Fruit fly (Drosophila melanogaster) whole organism, embryonic: ENCODE measurements around the gene PolD2.

Source experiments
- CG10462 ChIP-seq: fragments of 200-800 bp; sonication (Bioruptor generic); optimal IDR thresholded peaks from 2 replicates; lab custom pipeline; 2016; ENCODE audit warnings: missing biosample characterization, missing genetic modification characterization
- CG11456 ChIP-seq: fragments of 200-800 bp; sonication (Bioruptor generic); IDR thresholded peaks from 3 replicates; pipeline ENCODE4 v1.3.6; 2022; ENCODE audit warnings: missing biosample characterization, missing genetic modification characterization
- CG11504 ChIP-seq: fragments of 200-800 bp; sonication (Bioruptor generic); optimal IDR thresholded peaks from 3 replicates; lab custom pipeline; 2019; ENCODE audit warnings: missing biosample characterization, mild to moderate bottlenecking, missing genetic modification characterization, moderate library complexity
- CG12219 ChIP-seq: fragments of 200-800 bp; sonication (Bioruptor generic); optimal IDR thresholded peaks from 3 replicates; lab custom pipeline; 2018; ENCODE audit warnings: missing biosample characterization, mild to moderate bottlenecking, missing genetic modification characterization
- CG13287 ChIP-seq: fragments of 200-800 bp; sonication (Bioruptor generic); IDR thresholded peaks from 2 replicates; pipeline ENCODE4 v1.3.6; 2022; ENCODE audit warnings: missing biosample characterization, missing genetic modification characterization; ENCODE audit not compliant: partially characterized antibody
- CG13296 ChIP-seq: fragments of 200-800 bp; sonication (Bioruptor generic); optimal IDR thresholded peaks from 3 replicates; lab custom pipeline; 2018; ENCODE audit warnings: missing biosample characterization, mild to moderate bottlenecking, missing genetic modification characterization
- CG13424 ChIP-seq: fragments of 200-800 bp; sonication (Bioruptor generic); optimal IDR thresholded peaks from 2 replicates; lab custom pipeline; 2019; ENCODE audit warnings: missing biosample characterization, mild to moderate bottlenecking, missing genetic modification characterization, moderate library complexity
- CG13775 ChIP-seq: fragments of 200-800 bp; sonication (Bioruptor generic); optimal IDR thresholded peaks from 3 replicates; lab custom pipeline; 2017; ENCODE audit warnings: missing biosample characterization, mild to moderate bottlenecking, missing genetic modification characterization
- CG16815 ChIP-seq: fragments of 200-800 bp; sonication (Bioruptor generic); optimal IDR thresholded peaks from 3 replicates; lab custom pipeline; 2017; ENCODE audit warnings: missing biosample characterization, mild to moderate bottlenecking, missing genetic modification characterization
- CG17186 ChIP-seq: fragments of 200-800 bp; sonication (Bioruptor generic); optimal IDR thresholded peaks from 3 replicates; lab custom pipeline; 2017; ENCODE audit warnings: missing biosample characterization, missing genetic modification reagents, missing genetic modification characterization
- CG17568 ChIP-seq: fragments of 200-800 bp; sonication (Bioruptor generic); optimal IDR thresholded peaks from 2 replicates; lab custom pipeline; 2018; ENCODE audit warnings: missing biosample characterization, mild to moderate bottlenecking, missing genetic modification characterization, moderate library complexity
- CG17612 ChIP-seq: fragments of 200-800 bp; sonication (Bioruptor generic); IDR thresholded peaks from 2 replicates; pipeline ENCODE4 v1.3.6; 2022; ENCODE audit warnings: missing biosample characterization, missing genetic modification characterization
- CG17829 ChIP-seq: fragments of 200-800 bp; optimal IDR thresholded peaks from 2 replicates; lab custom pipeline; 2019; ENCODE audit warnings: missing biosample characterization, mild to moderate bottlenecking, missing genetic modification characterization, moderate library complexity
- CG1832 ChIP-seq: fragments of 200-800 bp; sonication (Bioruptor generic); optimal IDR thresholded peaks from 2 replicates; lab custom pipeline; 2017; ENCODE audit warnings: missing biosample characterization, mild to moderate bottlenecking, missing genetic modification characterization, inconsistent platforms
- CG18764 ChIP-seq: fragments of 200-800 bp; sonication (Bioruptor generic); optimal IDR thresholded peaks from 3 replicates; lab custom pipeline; 2016; ENCODE audit warnings: missing biosample characterization, missing genetic modification characterization
- CG2678 ChIP-seq: fragments of 200-800 bp; sonication (Bioruptor generic); optimal IDR thresholded peaks from 3 replicates; lab custom pipeline; 2019; ENCODE audit warnings: missing biosample characterization, mild to moderate bottlenecking, missing genetic modification characterization, moderate library complexity
- CG2875 ChIP-seq: fragments of 200-800 bp; sonication (Bioruptor generic); optimal IDR thresholded peaks from 2 replicates; lab custom pipeline; 2017; ENCODE audit warnings: missing biosample characterization, mild to moderate bottlenecking, missing genetic modification characterization, missing genetic modification reagents
- CG32772 ChIP-seq: fragments of 200-800 bp; sonication (Bioruptor generic); IDR thresholded peaks from 2 replicates; pipeline ENCODE4 v1.3.6; 2022; ENCODE audit warnings: missing biosample characterization, missing genetic modification characterization
- CG43689 ChIP-seq: fragments of 200-800 bp; sonication (Bioruptor generic); IDR thresholded peaks from 2 replicates; pipeline ENCODE4 v1.3.6; 2022; ENCODE audit warnings: missing biosample characterization, missing genetic modification characterization
- CG6272 ChIP-seq: fragments of 200-800 bp; sonication (Bioruptor generic); IDR thresholded peaks from 2 replicates; pipeline ENCODE4 v1.3.6; 2022; ENCODE audit warnings: missing biosample characterization, missing genetic modification characterization
- CG6689 ChIP-seq: fragments of 200-800 bp; sonication (Bioruptor generic); IDR thresholded peaks from 2 replicates; pipeline ENCODE4 v1.3.6; 2022; ENCODE audit warnings: missing biosample characterization, missing genetic modification characterization
- CG7745 ChIP-seq: fragments of 200-800 bp; sonication (Bioruptor generic); optimal IDR thresholded peaks from 2 replicates; lab custom pipeline; 2018; ENCODE audit warnings: missing biosample characterization, mild to moderate bottlenecking, missing genetic modification characterization, moderate library complexity
- CG7928 ChIP-seq: fragments of 200-800 bp; sonication (Bioruptor generic); optimal IDR thresholded peaks from 2 replicates; lab custom pipeline; 2017; ENCODE audit warnings: missing biosample characterization, mild to moderate bottlenecking, missing genetic modification characterization
- CG9215 ChIP-seq: fragments of 200-800 bp; sonication (Bioruptor generic); IDR thresholded peaks from 2 replicates; pipeline ENCODE4 v1.3.6; 2022; ENCODE audit warnings: missing biosample characterization, missing genetic modification characterization
- CG9437 ChIP-seq: fragments of 200-800 bp; sonication (Bioruptor generic); optimal IDR thresholded peaks from 2 replicates; lab custom pipeline; 2018; ENCODE audit warnings: missing biosample characterization, mild to moderate bottlenecking, missing genetic modification characterization
- Chrac-16 ChIP-seq: fragments of 200-800 bp; sonication (Bioruptor generic); optimal IDR thresholded peaks from 3 replicates; lab custom pipeline; 2016; ENCODE audit warnings: missing biosample characterization, missing genetic modification characterization
- Dip2 ChIP-seq: fragments of 200-800 bp; sonication (Bioruptor generic); IDR thresholded peaks from 2 replicates; pipeline ENCODE4 v1.3.6; 2022; ENCODE audit warnings: missing biosample characterization, missing genetic modification characterization
- Dref ChIP-seq: fragments of 200-800 bp; sonication (Bioruptor generic); IDR thresholded peaks from 2 replicates; pipeline ENCODE4 v1.3.6; 2022; ENCODE audit warnings: missing biosample characterization, missing genetic modification characterization
- Eip74EF ChIP-seq, 2 experiments: fragments of 200-800 bp in 1 of 2; fragments of >200 bp in 1 of 2; sonication (Bioruptor generic) in 1 of 2; optimal IDR thresholded peaks; 2 replicates each; lab custom pipeline; 2017 to 2019; ENCODE audit warnings: missing biosample characterization in 2 of 2, missing genetic modification characterization in 2 of 2, mild to moderate bottlenecking in 1 of 2, moderate library complexity in 1 of 2
- Gsc ChIP-seq: fragments of 200-800 bp; sonication (Bioruptor generic); IDR thresholded peaks from 2 replicates; pipeline ENCODE4 v1.3.6; 2022; ENCODE audit warnings: missing biosample characterization, missing genetic modification characterization
- Hand ChIP-seq: fragments of 200-800 bp; sonication (Bioruptor generic); optimal IDR thresholded peaks from 2 replicates; lab custom pipeline; 2017; ENCODE audit warnings: mild to moderate bottlenecking, missing biosample characterization, missing genetic modification reagents, missing genetic modification characterization
- Hmr ChIP-seq: fragments of 200-800 bp; sonication (Bioruptor generic); optimal IDR thresholded peaks from 3 replicates; lab custom pipeline; 2017; ENCODE audit warnings: mild to moderate bottlenecking, missing biosample characterization, missing genetic modification reagents, missing genetic modification characterization
- Kr ChIP-seq: fragments of 200-800 bp; sonication (Bioruptor generic); optimal IDR thresholded peaks from 2 replicates; lab custom pipeline; 2017; ENCODE audit warnings: missing biosample characterization, mild to moderate bottlenecking, missing genetic modification characterization
- Lim3 ChIP-seq: fragments of 200-800 bp; sonication (Bioruptor generic); IDR thresholded peaks from 2 replicates; pipeline ENCODE4 v1.3.6; 2022; ENCODE audit warnings: missing biosample characterization, missing genetic modification characterization
- Nf-YB ChIP-seq: fragments of 200-800 bp; sonication (Bioruptor generic); optimal IDR thresholded peaks from 3 replicates; lab custom pipeline; 2019; ENCODE audit warnings: missing biosample characterization, mild to moderate bottlenecking, missing genetic modification characterization, moderate library complexity
- NfI ChIP-seq: fragments of 200-800 bp; sonication (Bioruptor generic); optimal IDR thresholded peaks from 3 replicates; lab custom pipeline; 2018; ENCODE audit warnings: missing biosample characterization, mild to moderate bottlenecking, missing genetic modification characterization, moderate library complexity
- Poxn ChIP-seq: fragments of 200-800 bp; sonication (Bioruptor generic); IDR thresholded peaks from 2 replicates; pipeline ENCODE4 v1.3.6; 2022; ENCODE audit warnings: missing biosample characterization, missing genetic modification characterization
- Rx ChIP-seq: fragments of 200-800 bp; sonication (Bioruptor generic); IDR thresholded peaks from 2 replicates; pipeline ENCODE4 v1.3.6; 2022; ENCODE audit warnings: missing biosample characterization, missing genetic modification characterization
- bab2 ChIP-seq: fragments of 200-800 bp; sonication (Bioruptor generic); optimal IDR thresholded peaks from 2 replicates; lab custom pipeline; 2016; ENCODE audit warnings: missing biosample characterization, missing genetic modification characterization
- bigmax ChIP-seq: fragments of 200-800 bp; sonication (Bioruptor generic); optimal IDR thresholded peaks from 2 replicates; lab custom pipeline; 2018; ENCODE audit warnings: missing biosample characterization, mild to moderate bottlenecking, missing genetic modification characterization
- cad ChIP-seq: fragments of >200 bp; optimal IDR thresholded peaks from 2 replicates; lab custom pipeline; 2017; ENCODE audit warnings: missing biosample characterization, missing genetic modification characterization
- danr ChIP-seq: fragments of 200-800 bp; sonication (Bioruptor generic); IDR thresholded peaks from 2 replicates; pipeline ENCODE4 v1.3.6; 2022; ENCODE audit warnings: missing biosample characterization, missing genetic modification characterization
- esg ChIP-seq: fragments of 200-800 bp; sonication (Bioruptor generic); conservative IDR thresholded peaks from 2 replicates; pipeline ENCODE4 v1.3.6; 2022; ENCODE audit warnings: missing biosample characterization, missing genetic modification characterization
- grau ChIP-seq: fragments of 200-800 bp; optimal IDR thresholded peaks from 3 replicates; lab custom pipeline; 2019; ENCODE audit warnings: missing biosample characterization, mild to moderate bottlenecking, missing genetic modification characterization, moderate library complexity
- ken ChIP-seq: fragments of 200-800 bp; sonication (Bioruptor generic); IDR thresholded peaks from 3 replicates; pipeline ENCODE4 v1.3.6; 2022; ENCODE audit warnings: missing biosample characterization, missing genetic modification characterization
- luna ChIP-seq: fragments of 200-800 bp; sonication (Bioruptor generic); optimal IDR thresholded peaks from 2 replicates; lab custom pipeline; 2016; ENCODE audit warnings: missing biosample characterization, missing genetic modification characterization
- pita ChIP-seq: fragments of 200-800 bp; sonication (Bioruptor generic); optimal IDR thresholded peaks from 2 replicates; lab custom pipeline; 2017; ENCODE audit warnings: missing biosample characterization, mild to moderate bottlenecking, missing genetic modification characterization
- pnt ChIP-seq: fragments of 200-800 bp; sonication (Bioruptor generic); optimal IDR thresholded peaks from 3 replicates; lab custom pipeline; 2016; ENCODE audit warnings: missing biosample characterization, missing genetic modification characterization
- schlank ChIP-seq: fragments of 200-800 bp; sonication (Bioruptor generic); optimal IDR thresholded peaks from 2 replicates; lab custom pipeline; 2018; ENCODE audit warnings: missing biosample characterization, mild to moderate bottlenecking, missing genetic modification characterization

Gene PolD2

DNA sequence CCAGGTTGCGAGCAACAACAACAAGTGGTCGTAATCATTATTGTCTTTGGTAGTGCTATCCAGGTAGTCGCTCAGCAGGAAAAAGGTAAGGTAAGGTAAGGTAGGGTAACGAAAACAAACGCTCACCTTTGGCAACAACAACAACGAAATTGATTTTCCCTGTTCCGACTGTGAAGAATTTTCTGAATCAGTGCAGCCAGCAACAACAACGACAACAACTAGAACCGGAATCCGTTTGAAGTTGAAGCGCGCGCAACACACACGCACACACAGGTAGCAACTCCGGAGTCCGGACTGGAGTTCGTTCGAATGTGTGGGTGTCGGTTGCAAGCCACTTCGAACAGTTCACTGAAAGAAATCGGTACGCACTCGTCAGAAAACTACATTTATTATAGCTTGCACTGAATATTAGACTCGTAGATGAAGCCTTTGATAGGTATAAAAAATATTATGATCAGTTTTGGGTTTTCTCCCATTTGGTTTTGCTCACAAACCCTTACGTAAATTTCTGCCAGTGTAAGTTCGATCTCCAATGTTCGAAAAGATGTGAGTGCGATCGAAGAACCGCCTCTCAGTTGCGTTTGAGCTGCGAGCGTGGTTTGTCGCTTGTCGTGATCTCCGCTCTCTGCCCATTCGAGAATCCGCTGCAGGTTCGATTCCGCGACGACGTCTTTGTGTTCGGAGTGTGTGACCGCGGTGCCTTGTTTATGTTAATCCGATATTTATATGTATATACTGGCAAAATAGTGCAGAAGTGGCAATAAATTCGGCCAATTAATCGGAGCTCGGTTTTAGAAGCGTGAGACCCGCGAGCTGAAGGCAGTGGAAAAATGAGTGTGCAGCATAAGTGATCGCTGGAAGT is 28.9 kb upstream of the PolD2 start, which contains the start of gene CG13921 (continued):
- TF ChIP-seq CG11456 (GFP tag; lab: Robert Waterston, UW) (peak; percentile 99), Hand (GFP tag; lab: Kevin White, UChicago) (peak; percentile 87), Lim3 (peak; percentile 96), Chrac-16 (GFP tag; lab: Kevin White, UChicago) (peak; percentile 99), CG16815 (peak; percentile 100), Eip74EF (GFP tag; optimal IDR thresholded peaks at IDR 0.05; lab: Kevin White, UChicago) (peak in 1 of 2 experiments; percentile 98), CG17568 (no peak), CG2678 (tag; lab: Kevin White, UChicago) (peak; percentile 99), pita (no peak), CG1832 (GFP tag; lab: Kevin White, UChicago) (no peak), luna (GFP tag; lab: Kevin White, UChicago) (peak; percentile 98), CG7745 (tag; lab: Kevin White, UChicago) (peak; percentile 92), Nf-YB (GFP tag; lab: Kevin White, UChicago) (peak; percentile 88), Hmr (GFP tag; lab: Kevin White, UChicago) (peak; percentile 98), CG6689 (GFP tag; lab: Robert Waterston, UW) (peak; percentile 99), Kr (peak; percentile 95), esg (peak; percentile 99), CG10462 (GFP tag; lab: Kevin White, UChicago) (peak; percentile 99), cad (GFP tag; lab: Kevin White, UChicago) (peak; percentile 14), NfI (GFP tag; lab: Kevin White, UChicago) (peak; percentile 98), Dref (GFP tag; lab: Robert Waterston, UW) (peak; percentile 46), bigmax (GFP tag; lab: Kevin White, UChicago) (peak; percentile 63), CG9215 (GFP tag; lab: Robert Waterston, UW) (peak; percentile 97), CG13424 (tag; lab: Kevin White, UChicago) (peak; percentile 99), Poxn (peak; percentile 94), CG6272 (GFP tag; lab: Robert Waterston, UW) (peak; percentile 99), Dip2 (peak; percentile 79), CG17186 (GFP tag; lab: Kevin White, UChicago) (peak; percentile 97), CG13296 (GFP tag; lab: Kevin White, UChicago) (peak; percentile 96), CG43689 (peak; percentile 96), bab2 (peak; percentile 99), CG17612 (GFP tag; lab: Robert Waterston, UW) (peak; percentile 93), CG18764 (GFP tag; lab: Kevin White, UChicago) (peak; percentile 99), CG7928 (peak; percentile 81), grau (peak; percentile 97), Rx (GFP tag; lab: Robert Waterston, UW) (peak; percentile 99), CG2875 (GFP tag; lab: Kevin White, UChicago) (peak; percentile 99), schlank (peak; percentile 95), CG9437 (GFP tag; lab: Kevin White, UChicago) (peak; percentile 92), CG13775 (GFP tag; lab: Kevin White, UChicago) (peak; percentile 99), CG32772 (GFP tag; lab: Robert Waterston, UW) (peak; percentile 99), ken (peak; percentile 99), pnt (peak; percentile 100), CG12219 (GFP tag; lab: Kevin White, UChicago) (peak; percentile 98), CG13287 (GFP tag; lab: Robert Waterston, UW) (no peak), CG17829 (peak; percentile 100), Gsc (GFP tag; lab: Robert Waterston, UW) (peak; percentile 89), danr (GFP tag; lab: Robert Waterston, UW) (peak; percentile 98), CG11504 (peak; percentile 98)
